Worm (Caenorhabditis elegans) whole organism, L1 larva: Measurements from ENCODE around the gene frpr-3.

Experiments used
- C04F5.9 ChIP-seq: sonication (generic microtip); optimal IDR thresholded peaks from 2 replicates; lab custom pipeline; 2016; ENCODE audit warnings: missing genetic modification characterization, missing compliant biosample characterization
- aha-1 ChIP-seq: fragments of 150-350 bp; optimal IDR thresholded peaks from 2 replicates; lab custom pipeline; 2014; ENCODE audit warnings: missing biosample characterization, missing genetic modification characterization
- blmp-1 ChIP-seq: fragments of 150-350 bp; optimal IDR thresholded peaks from 2 replicates; lab custom pipeline; 2014; ENCODE audit warnings: missing biosample characterization, missing genetic modification characterization
- elt-2 ChIP-seq: sonication (generic microtip); optimal IDR thresholded peaks from 2 replicates; lab custom pipeline; 2016; ENCODE audit warnings: missing genetic modification characterization, mild to moderate bottlenecking, inconsistent platforms, missing compliant biosample characterization, missing genetic modification reagents
- fkh-10 ChIP-seq: sonication (generic microtip); optimal IDR thresholded peaks from 2 replicates; lab custom pipeline; 2017; ENCODE audit warnings: missing biosample characterization, missing genetic modification reagents, missing genetic modification characterization
- jun-1 ChIP-seq: fragments of 150-350 bp; optimal IDR thresholded peaks from 2 replicates; lab custom pipeline; 2014; ENCODE audit warnings: missing biosample characterization, missing genetic modification reagents, missing genetic modification characterization
- lin-39 ChIP-seq: fragments of 150-350 bp; optimal IDR thresholded peaks from 2 replicates; lab custom pipeline; 2014; ENCODE audit warnings: missing biosample characterization, missing genetic modification reagents, missing genetic modification characterization
- nhr-237 ChIP-seq: fragments of 150-350 bp; optimal IDR thresholded peaks from 2 replicates; lab custom pipeline; 2014; ENCODE audit warnings: missing biosample characterization, missing genetic modification characterization
- nhr-76 ChIP-seq: sonication (generic microtip); optimal IDR thresholded peaks from 2 replicates; lab custom pipeline; 2017; ENCODE audit warnings: missing biosample characterization, missing genetic modification characterization
- snpc-4 ChIP-seq: fragments of 150-350 bp; optimal IDR thresholded peaks from 2 replicates; lab custom pipeline; 2014; ENCODE audit warnings: missing biosample characterization, missing genetic modification characterization
- zag-1 ChIP-seq: fragments of 150-350 bp; optimal IDR thresholded peaks from 2 replicates; lab custom pipeline; 2014; ENCODE audit warnings: missing biosample characterization, missing genetic modification characterization
- ztf-11 ChIP-seq, 2 experiments: sonication (generic microtip); optimal IDR thresholded peaks; 2 replicates each; lab custom pipeline; 2016 to 2017; ENCODE audit warnings: missing genetic modification characterization in 2 of 2, missing biosample characterization in 1 of 2, missing compliant biosample characterization in 1 of 2

DNA sequence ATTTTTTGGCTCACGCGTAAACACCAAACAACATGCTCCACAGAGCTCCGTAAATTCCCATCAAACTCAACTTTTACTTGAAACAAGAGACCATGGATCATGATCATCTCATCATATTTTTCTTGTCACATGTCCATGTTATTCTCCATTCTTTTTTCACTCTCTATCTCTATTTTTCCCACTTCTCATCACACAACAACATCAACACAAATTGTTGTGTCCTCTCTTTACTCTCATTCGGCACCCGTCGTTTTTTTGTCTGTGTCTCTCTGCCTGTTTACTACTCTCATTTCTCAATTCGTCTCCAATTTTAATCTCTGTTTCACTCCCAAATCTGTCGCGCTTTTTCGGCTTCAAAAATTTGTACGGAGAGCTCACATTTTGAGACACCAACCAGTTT lies 11.8 kb upstream of the frpr-3 start:
- TF ChIP-seq nhr-76 (no peak), C04F5.9 (tag; lab: Kevin White, UChicago) (no peak), lin-39 (tag; lab: Kevin White, UChicago) (no peak), ztf-11 (tag; optimal IDR thresholded peaks at IDR 0.05; lab: Kevin White, UChicago) (no peak), zag-1 (tag; lab: Kevin White, UChicago) (peak; percentile 13), elt-2 (tag; lab: Kevin White, UChicago) (no peak), jun-1 (no peak), aha-1 (tag; lab: Kevin White, UChicago) (no peak), nhr-237 (tag; lab: Kevin White, UChicago) (no peak), fkh-10 (peak; percentile 24), blmp-1 (tag; lab: Kevin White, UChicago) (peak; percentile 83), snpc-4 (no peak)
